Fruit fly (Drosophila melanogaster) whole organism, embryonic: ENCODE results near the gene CG6178.
A peak's percentile ranks its signal among the peaks of the same experiment; 100 is the strongest.

Experiments
- ATbp ChIP-seq: fragments of 200-800 bp; sonication (Bioruptor generic); optimal IDR thresholded peaks from 2 replicates; lab custom pipeline; 2017; ENCODE audit warnings: missing biosample characterization, mild to moderate bottlenecking, missing genetic modification characterization, missing genetic modification reagents
- CG10366 ChIP-seq: fragments of 200-800 bp; sonication (Bioruptor generic); IDR thresholded peaks from 2 replicates; pipeline ENCODE4 v1.3.6; 2022; ENCODE audit warnings: missing biosample characterization, missing genetic modification characterization
- CG10565 ChIP-seq: fragments of 200-800 bp; sonication (Bioruptor generic); optimal IDR thresholded peaks from 3 replicates; lab custom pipeline; 2016; ENCODE audit warnings: missing biosample characterization, mild to moderate bottlenecking, missing genetic modification characterization
- CG14860 ChIP-seq: fragments of 200-800 bp; sonication (Bioruptor generic); IDR thresholded peaks from 3 replicates; pipeline ENCODE4 v1.3.6; 2022; ENCODE audit warnings: missing biosample characterization, missing genetic modification characterization; ENCODE audit not compliant: partially characterized antibody
- CG6854 ChIP-seq: fragments of 200-800 bp; sonication (Bioruptor generic); optimal IDR thresholded peaks from 3 replicates; lab custom pipeline; 2017; ENCODE audit warnings: missing biosample characterization, mild to moderate bottlenecking, missing genetic modification characterization
- CG8290 ChIP-seq, 3 experiments: fragments of 200-800 bp; sonication (Bioruptor generic); optimal IDR thresholded peaks; 2 replicates each; lab custom pipeline; 2016 to 2019; ENCODE audit warnings: missing biosample characterization in 3 of 3, missing genetic modification characterization in 3 of 3, mild to moderate bottlenecking in 2 of 3, moderate library complexity in 1 of 3
- Mrtf ChIP-seq: fragments of 200-800 bp; sonication (Bioruptor generic); IDR thresholded peaks from 3 replicates; pipeline ENCODE4 v1.3.6; 2022; ENCODE audit warnings: missing biosample characterization, missing genetic modification characterization
- Sox102F ChIP-seq: fragments of 200-800 bp; sonication (Bioruptor generic); optimal IDR thresholded peaks from 2 replicates; lab custom pipeline; 2018; ENCODE audit warnings: missing biosample characterization, mild to moderate bottlenecking, missing genetic modification characterization, moderate library complexity
- amos ChIP-seq: fragments of 200-800 bp; sonication (Bioruptor generic); IDR thresholded peaks from 2 replicates; pipeline ENCODE4 v1.3.6; 2022; ENCODE audit warnings: missing biosample characterization, missing genetic modification characterization; ENCODE audit not compliant: partially characterized antibody
- bcd ChIP-seq: fragments of 200-800 bp; sonication (Bioruptor generic); optimal IDR thresholded peaks from 2 replicates; lab custom pipeline; 2017; ENCODE audit warnings: missing biosample characterization, mild to moderate bottlenecking, missing genetic modification characterization
- gro ChIP-seq: fragments of 200-800 bp; sonication (Bioruptor generic); optimal IDR thresholded peaks from 2 replicates; lab custom pipeline; 2016; ENCODE audit warnings: missing biosample characterization, missing genetic modification characterization
- phol ChIP-seq: fragments of 200-800 bp; sonication (Bioruptor generic); optimal IDR thresholded peaks from 3 replicates; lab custom pipeline; 2018; ENCODE audit warnings: missing biosample characterization, mild to moderate bottlenecking, missing genetic modification characterization, moderate library complexity
- prd ChIP-seq, 3 experiments: fragments of >200 bp in 2 of 3; fragments of 200-800 bp in 1 of 3; sonication (Bioruptor generic) in 1 of 3; optimal IDR thresholded peaks in 2 of 3; IDR thresholded peaks in 1 of 3; 2 replicates in 2 of 3; 3 replicates in 1 of 3; pipeline versions ENCODE4 v1.3.6 to Lab custom; 2017 to 2022; ENCODE audit warnings: missing biosample characterization in 1 of 3, missing genetic modification characterization in 1 of 3
- stc ChIP-seq: fragments of 200-800 bp; sonication (Bioruptor generic); IDR thresholded peaks from 2 replicates; pipeline ENCODE4 v1.3.6; 2022; ENCODE audit warnings: missing biosample characterization, missing genetic modification characterization
- zfh1 ChIP-seq: fragments of 200-800 bp; sonication (Bioruptor generic); IDR thresholded peaks from 3 replicates; pipeline ENCODE4 v1.3.6; 2022; ENCODE audit warnings: missing biosample characterization, missing genetic modification characterization

Gene CG6178

DNA sequence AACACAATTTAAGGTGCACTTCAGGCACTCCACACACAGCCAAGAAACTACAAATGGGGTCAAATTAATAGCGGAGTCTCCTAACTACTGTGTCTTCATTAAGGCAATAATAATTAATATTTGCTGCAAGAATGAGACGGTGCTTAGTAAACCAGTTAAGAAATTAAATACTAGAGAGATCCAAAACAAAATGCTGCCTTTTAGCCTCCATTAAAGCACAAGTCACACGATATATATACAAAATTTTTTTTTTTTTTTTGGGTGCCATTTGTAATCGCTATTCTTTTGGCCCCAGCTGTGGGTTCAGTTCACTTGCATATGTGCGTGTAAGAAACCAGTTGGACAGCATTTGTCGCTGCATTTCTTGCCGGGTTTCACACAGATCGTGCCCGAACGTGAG, 51.3 kb downstream of the CG6178 start (continued):
- no peak for TF ChIP-seq CG10366 (GFP tag; lab: Robert Waterston, UW)
- TF ChIP-seq, all 482 proteins: peak for 60

DNA sequence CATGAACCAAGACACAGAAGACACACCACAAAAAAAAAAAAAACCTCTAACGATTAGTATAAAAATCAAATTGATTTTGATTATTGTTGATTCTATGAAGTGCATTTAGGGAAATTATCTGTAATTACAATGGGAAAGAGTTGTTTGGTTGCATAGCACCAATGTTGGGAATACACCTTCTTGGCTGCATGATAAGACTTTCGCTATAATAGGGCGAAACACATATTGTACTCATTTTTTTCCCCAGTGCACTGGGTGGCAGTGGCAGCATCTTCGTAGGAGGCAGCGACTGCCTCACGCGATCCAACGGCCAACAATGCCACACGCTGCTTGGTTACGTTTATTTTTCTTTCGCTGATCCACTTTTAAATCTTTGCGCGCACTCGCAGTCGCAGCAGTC, 51.9 kb downstream of the CG6178 start:
- TF ChIP-seq Sox102F (peak; percentile 9), prd (optimal IDR thresholded peaks at IDR 0.05; lab: Kevin White, UChicago) (no peak), prd (GFP tag; IDR thresholded peaks at IDR 0.05; lab: Robert Waterston, UW) (0 out of 3 replicates have a peak, but pooled peaks have one; percentile 16), bcd (no peak), phol (tag; lab: Kevin White, UChicago) (no peak), CG8290 (GFP tag; optimal IDR thresholded peaks at IDR 0.05; lab: Kevin White, UChicago) (no peak), CG8290 (tag; optimal IDR thresholded peaks at IDR 0.05; lab: Kevin White, UChicago) (no peak), CG14860 (GFP tag; lab: Robert Waterston, UW) (no peak), Mrtf (GFP tag; lab: Robert Waterston, UW) (no peak), ATbp (GFP tag; lab: Kevin White, UChicago) (peak; percentile 7), stc (no peak), CG6854 (GFP tag; lab: Kevin White, UChicago) (no peak), gro (no peak), CG10565 (no peak), zfh1 (0 out of 3 replicates have a peak, but pooled peaks have one; percentile 7), amos (GFP tag; lab: Robert Waterston, UW) (no peak)
